Worm (Caenorhabditis elegans) whole organism, L3 larva: ENCODE measurements around the gene C38D9.8.

Experiments
- ceh-82 ChIP-seq: fragments of 150-350 bp; optimal IDR thresholded peaks from 2 replicates; lab custom pipeline; 2014; ENCODE audit warnings: missing biosample characterization, missing genetic modification characterization
- ceh-9 ChIP-seq: sonication (generic microtip); optimal IDR thresholded peaks from 2 replicates; lab custom pipeline; 2018; ENCODE audit warnings: missing biosample characterization, missing genetic modification characterization
- daf-12 ChIP-seq: fragments of 150-350 bp; optimal IDR thresholded peaks from 2 replicates; lab custom pipeline; 2014; ENCODE audit warnings: missing biosample characterization, missing genetic modification reagents, missing genetic modification characterization
- elt-2 ChIP-seq: sonication (generic microtip); optimal IDR thresholded peaks from 2 replicates; lab custom pipeline; 2016; ENCODE audit warnings: missing genetic modification reagents, mild to moderate bottlenecking, missing genetic modification characterization, missing compliant biosample characterization
- elt-3 ChIP-seq, 3 experiments: fragments of 150-350 bp in 1 of 3; sonication (generic microtip) in 2 of 3; optimal IDR thresholded peaks; 2 replicates in 2 of 3; 4 replicates in 1 of 3; lab custom pipeline; 2014 to 2017; ENCODE audit warnings: missing biosample characterization in 3 of 3, missing genetic modification characterization in 3 of 3
- fkh-10 ChIP-seq: sonication (generic microtip); optimal IDR thresholded peaks from 2 replicates; lab custom pipeline; 2017; ENCODE audit warnings: missing biosample characterization, missing genetic modification reagents, missing genetic modification characterization
- fkh-2 ChIP-seq: fragments of 150-350 bp; optimal IDR thresholded peaks from 2 replicates; lab custom pipeline; 2014; ENCODE audit warnings: missing biosample characterization, missing genetic modification reagents, missing genetic modification characterization
- lin-39 ChIP-seq: fragments of 150-350 bp; optimal IDR thresholded peaks from 2 replicates; lab custom pipeline; 2018; ENCODE audit warnings: missing biosample characterization, missing genetic modification reagents, missing genetic modification characterization
- lsy-12 ChIP-seq: sonication (generic microtip); optimal IDR thresholded peaks from 2 replicates; lab custom pipeline; 2016; ENCODE audit warnings: mild to moderate bottlenecking, missing genetic modification characterization, missing compliant biosample characterization
- nhr-12 ChIP-seq: fragments of 150-350 bp; optimal IDR thresholded peaks from 2 replicates; lab custom pipeline; 2014; ENCODE audit warnings: missing biosample characterization, missing genetic modification characterization
- nhr-237 ChIP-seq: fragments of 150-350 bp; optimal IDR thresholded peaks from 2 replicates; lab custom pipeline; 2014; ENCODE audit warnings: missing biosample characterization, missing genetic modification characterization
- nhr-77 ChIP-seq: fragments of 150-350 bp; optimal IDR thresholded peaks from 2 replicates; lab custom pipeline; 2014; ENCODE audit warnings: missing biosample characterization, missing genetic modification characterization
- tbx-2 ChIP-seq: sonication (generic microtip); optimal IDR thresholded peaks from 2 replicates; lab custom pipeline; 2016; ENCODE audit warnings: mild to moderate bottlenecking, missing genetic modification characterization, missing compliant biosample characterization
- zag-1 ChIP-seq: fragments of 150-350 bp; optimal IDR thresholded peaks from 2 replicates; lab custom pipeline; 2014; ENCODE audit warnings: missing biosample characterization, missing genetic modification characterization

- no peak for TF ChIP-seq nhr-77 (tag; lab: Kevin White, UChicago)
- TF ChIP-seq fkh-2 (tag; lab: Kevin White, UChicago), result no peak
- TF ChIP-seq ceh-82 (tag; lab: Kevin White, UChicago), result no peak
- TF ChIP-seq nhr-237 (tag; lab: Kevin White, UChicago), result no peak
- no peak for TF ChIP-seq fkh-10 (GFP tag; lab: Kevin White, UChicago)
- TF ChIP-seq elt-2, result no peak
- TF ChIP-seq elt-3 (tag; optimal IDR thresholded peaks at IDR 0.05; lab: Kevin White, UChicago), result no peak
- TF ChIP-seq nhr-12, result no peak
- no peak for TF ChIP-seq ceh-9 (tag; lab: Kevin White, UChicago)
- TF ChIP-seq tbx-2 (tag; lab: Kevin White, UChicago), result no peak
- TF ChIP-seq lin-39 (tag; lab: Kevin White, UChicago), result no peak
- no peak for TF ChIP-seq lsy-12 (tag; lab: Kevin White, UChicago)
- TF ChIP-seq daf-12 (tag; lab: Kevin White, UChicago), result no peak
- TF ChIP-seq zag-1 (tag; lab: Kevin White, UChicago), result no peak
These were observed 39.9 kb downstream of the C38D9.8 start for ce11 chrV:17512763-17513162.
